Fruit fly (Drosophila melanogaster): ENCODE data around the gene CG16781.

Gene CG16781

dm6 chrX:3474476-3475439 is 10.9 kb upstream of the CG16781 start, which contains the start of gene CG12206 (continued):
- peak; percentile 93 for TF ChIP-seq CG4707 (GFP tag; optimal IDR thresholded peaks at IDR 0.05)
- TF ChIP-seq Lim3 (GFP tag; IDR thresholded peaks at IDR 0.05) = no peak
- no peak for TF ChIP-seq Scr (GFP tag; IDR thresholded peaks at IDR 0.05; ENCODE audit: partially characterized antibody)
- peak; percentile 27; the same call in 1 of the 2 replicates for TF ChIP-seq CG4404 (GFP tag; IDR thresholded peaks at IDR 0.05)
- no peak for TF ChIP-seq ro (GFP tag; IDR thresholded peaks at IDR 0.05)
- no peak for TF ChIP-seq chm (GFP tag; IDR thresholded peaks at IDR 0.05)
- no peak for TF ChIP-seq CG13123 (GFP tag; optimal IDR thresholded peaks at IDR 0.05)
- TF ChIP-seq run (tag; optimal IDR thresholded peaks at IDR 0.05) = peak; percentile 44
- no peak for TF ChIP-seq CG16863 (GFP tag; optimal IDR thresholded peaks at IDR 0.05)
- TF ChIP-seq CG15514 (GFP tag; optimal IDR thresholded peaks at IDR 0.05) = peak; percentile 17
- TF ChIP-seq CG31388 (GFP tag; optimal IDR thresholded peaks at IDR 0.05) = no peak
- no peak for TF ChIP-seq sna (GFP tag; IDR thresholded peaks at IDR 0.05; ENCODE audit: partially characterized antibody)
- TF ChIP-seq CG9609 (GFP tag; optimal IDR thresholded peaks at IDR 0.05) = no peak
- TF ChIP-seq CG3281 (GFP tag; optimal IDR thresholded peaks at IDR 0.05) = peak; percentile 60
- peak; percentile 54 for TF ChIP-seq Dek (tag; optimal IDR thresholded peaks at IDR 0.05)
- peak; percentile 9 for TF ChIP-seq Nf-YB (GFP tag; optimal IDR thresholded peaks at IDR 0.05)
- TF ChIP-seq kni (GFP tag; optimal IDR thresholded peaks at IDR 0.05) = peak; percentile 46
- TF ChIP-seq tgo (GFP tag; IDR thresholded peaks at IDR 0.05) = peak; percentile 58; the same call in 2 of the 3 replicates
- no peak for TF ChIP-seq CG34224 (GFP tag; IDR thresholded peaks at IDR 0.05; ENCODE audit: partially characterized antibody)
- peak; percentile 56 for TF ChIP-seq CG10147 (GFP tag; optimal IDR thresholded peaks at IDR 0.05)
- peak; percentile 77 for TF ChIP-seq Vsx1 (GFP tag; optimal IDR thresholded peaks at IDR 0.05)
- no peak for TF ChIP-seq Side (GFP tag; optimal IDR thresholded peaks at IDR 0.05)
- TF ChIP-seq dmrt99B (tag; optimal IDR thresholded peaks at IDR 0.05) = peak; percentile 72
- no peak; the same call in 2 of the 3 replicates for TF ChIP-seq so (GFP tag; IDR thresholded peaks at IDR 0.05)
- no peak for TF ChIP-seq mirr (GFP tag; optimal IDR thresholded peaks at IDR 0.05)
- no peak for TF ChIP-seq CG10565 (GFP tag; optimal IDR thresholded peaks at IDR 0.05)
- TF ChIP-seq mam (GFP tag; optimal IDR thresholded peaks at IDR 0.05) = no peak
- TF ChIP-seq insv (GFP tag; optimal IDR thresholded peaks at IDR 0.05) = no peak
- TF ChIP-seq CG17186 (GFP tag; optimal IDR thresholded peaks at IDR 0.05) = no peak
- no peak for TF ChIP-seq H15 (GFP tag; IDR thresholded peaks at IDR 0.05)
- peak; percentile 93 for TF ChIP-seq CG6175 (GFP tag; IDR thresholded peaks at IDR 0.05)
- TF ChIP-seq Sox100B (GFP tag; optimal IDR thresholded peaks at IDR 0.05) = peak; percentile 74
- TF ChIP-seq Dbx (GFP tag; IDR thresholded peaks at IDR 0.05) = peak; percentile 47; the same call in 1 of the 3 replicates
- no peak for TF ChIP-seq nerfin-2 (GFP tag; IDR thresholded peaks at IDR 0.05; ENCODE audit: partially characterized antibody)
- no peak for TF ChIP-seq CG3065 (GFP tag; optimal IDR thresholded peaks at IDR 0.05)
- peak; percentile 74 for TF ChIP-seq Ets65A (GFP tag)
- TF ChIP-seq CG14014 (GFP tag; IDR thresholded peaks at IDR 0.05) = peak; percentile 25; the same call in 1 of the 2 replicates
- TF ChIP-seq Optix (GFP tag; IDR thresholded peaks at IDR 0.05) = no peak
- TF ChIP-seq stc (GFP tag; IDR thresholded peaks at IDR 0.05) = no peak
- TF ChIP-seq CrebB (tag; optimal IDR thresholded peaks at IDR 0.05) = peak; percentile 9
- peak; percentile 3 for TF ChIP-seq CG8281 (tag; optimal IDR thresholded peaks at IDR 0.05)
- no peak for TF ChIP-seq CG11093 (GFP tag; IDR thresholded peaks at IDR 0.05)
- no peak for TF ChIP-seq MBD-R2 (GFP tag; IDR thresholded peaks at IDR 0.05)
- peak; percentile 71 for TF ChIP-seq CG9215 (GFP tag; IDR thresholded peaks at IDR 0.05)
- TF ChIP-seq Spps (tag; optimal IDR thresholded peaks at IDR 0.05) = no peak
- no peak for TF ChIP-seq CG13894 (tag; optimal IDR thresholded peaks at IDR 0.05)
- no peak for TF ChIP-seq CG6813 (GFP tag; optimal IDR thresholded peaks at IDR 0.05)
- TF ChIP-seq ab (GFP tag; optimal IDR thresholded peaks at IDR 0.05) = no peak
- TF ChIP-seq rib (GFP tag; IDR thresholded peaks at IDR 0.05) = no peak
